Fruit fly (Drosophila melanogaster): ENCODE results near the gene SdhC.

dm6 chr3R:11160907-11161306 lies 48.7 kb downstream of the SdhC start, which contains the start of gene CG4757:
- TF ChIP-seq cyc (GFP tag; optimal IDR thresholded peaks at IDR 0.05) = no peak
- TF ChIP-seq CG11902 (GFP tag; optimal IDR thresholded peaks at IDR 0.05) = no peak
- TF ChIP-seq dac (GFP tag; optimal IDR thresholded peaks at IDR 0.05) = no peak
- no peak for TF ChIP-seq CG31627 (GFP tag; optimal IDR thresholded peaks at IDR 0.05)
- TF ChIP-seq lz (GFP tag; optimal IDR thresholded peaks at IDR 0.05) = no peak
- no peak for TF ChIP-seq Smox (GFP tag; optimal IDR thresholded peaks at IDR 0.05)
- TF ChIP-seq Hr38 (GFP tag; optimal IDR thresholded peaks at IDR 0.05) = no peak
- no peak for TF ChIP-seq esn (GFP tag; optimal IDR thresholded peaks at IDR 0.05)
- TF ChIP-seq OdsH (GFP tag; optimal IDR thresholded peaks at IDR 0.05) = no peak
- no peak for TF ChIP-seq CG32006 (GFP tag; optimal IDR thresholded peaks at IDR 0.05)
- no peak for TF ChIP-seq Gug (GFP tag; IDR thresholded peaks at IDR 0.05)
- no peak for TF ChIP-seq salr (GFP tag; optimal IDR thresholded peaks at IDR 0.05)
- no peak for TF ChIP-seq Hr4 (GFP tag; optimal IDR thresholded peaks at IDR 0.05)
- no peak for TF ChIP-seq dsx (GFP tag; optimal IDR thresholded peaks at IDR 0.05; ENCODE audit: poor library complexity, severe bottlenecking)
